Worm (Caenorhabditis elegans) whole organism, L4/young adult: ENCODE data around the gene alx-1.

Experiments used
- W03F9.2 ChIP-seq: fragments of 150-350 bp; optimal IDR thresholded peaks from 2 replicates; lab custom pipeline; 2014; ENCODE audit warnings: missing biosample characterization, missing genetic modification characterization
- dao-5 ChIP-seq: sonication (generic microtip); optimal IDR thresholded peaks from 2 replicates; lab custom pipeline; 2016; ENCODE audit warnings: missing genotype, missing genetic modification characterization, moderate library complexity, missing compliant biosample characterization
- him-1 ChIP-seq: sonication (generic microtip); optimal IDR thresholded peaks from 2 replicates; lab custom pipeline; 2016; ENCODE audit warnings: missing genotype, missing genetic modification reagents, missing genetic modification characterization, missing compliant biosample characterization

The alx-1 gene

DNA sequence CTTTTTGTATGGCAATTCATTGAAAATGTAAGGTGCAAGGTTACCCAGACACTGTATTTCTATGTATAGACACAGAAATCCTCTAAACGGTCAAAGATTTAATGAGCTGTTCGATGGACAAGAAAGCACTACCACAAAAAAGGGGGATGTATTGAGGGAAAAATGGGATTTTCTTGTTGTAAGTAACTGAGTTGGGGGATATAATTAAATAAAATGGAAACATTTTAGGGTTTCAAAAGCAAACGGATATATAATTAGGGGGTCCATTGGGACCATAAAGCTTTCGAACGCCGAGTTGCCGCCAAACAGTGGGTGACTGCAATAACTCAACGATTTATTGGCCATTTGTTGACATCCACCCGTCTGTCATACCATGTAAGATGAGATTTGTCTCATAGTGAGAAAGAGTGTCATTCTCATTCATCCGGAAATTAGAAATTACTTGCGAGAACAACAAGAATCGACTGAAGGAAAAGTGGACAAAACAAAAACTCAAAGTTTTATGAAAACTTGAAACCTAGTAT, 25.0 kb downstream of the alx-1 start:
- TF ChIP-seq him-1 (tag; lab: Kevin White, UChicago) (no peak), W03F9.2 (tag; lab: Kevin White, UChicago) (no peak), dao-5 (tag; lab: Kevin White, UChicago) (no peak)

ce11 chrIII:9984604-9985003, 27.5 kb downstream of the alx-1 start:
- TF ChIP-seq him-1 (tag; lab: Kevin White, UChicago) (no peak), W03F9.2 (tag; lab: Kevin White, UChicago) (no peak)

DNA sequence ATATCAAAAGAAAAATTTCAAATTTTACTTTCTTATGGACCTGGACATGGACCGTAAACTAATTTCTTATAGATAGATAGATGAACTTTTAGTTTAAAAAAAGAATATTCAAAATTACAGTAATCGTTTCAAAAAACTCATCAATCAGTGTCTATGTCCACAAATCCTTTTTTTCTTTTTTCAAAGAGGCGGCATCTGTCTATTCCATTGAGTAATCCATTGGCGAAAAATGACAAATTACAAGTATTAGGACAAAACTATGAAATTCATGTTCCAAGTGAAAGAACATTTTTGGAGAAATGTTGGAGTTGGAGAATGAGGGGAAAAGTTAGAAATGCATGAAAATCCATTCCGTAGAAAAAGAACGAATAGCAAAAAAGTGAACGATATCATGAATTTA, 28.4 kb downstream of the alx-1 start:
- TF ChIP-seq dao-5 (tag; lab: Kevin White, UChicago) (no peak), him-1 (tag; lab: Kevin White, UChicago) (no peak), W03F9.2 (tag; lab: Kevin White, UChicago) (no peak)

- TF ChIP-seq him-1 (tag; lab: Kevin White, UChicago), result no peak
- TF ChIP-seq dao-5 (tag; lab: Kevin White, UChicago), result no peak
- no peak for TF ChIP-seq W03F9.2 (tag; lab: Kevin White, UChicago)
These were observed 29.8 kb downstream of the alx-1 start, which contains the start of gene C05B5.12 for ce11 chrIII:9986827-9987429. Gene C05B5.12 (plus strand): TSS chrIII:9987379.

- TF ChIP-seq dao-5 (tag; lab: Kevin White, UChicago) (no peak), him-1 (tag; lab: Kevin White, UChicago) (no peak), W03F9.2 (tag; lab: Kevin White, UChicago) (no peak)
These were observed 31.2 kb downstream of the alx-1 start, which contains the start of gene C05B5.1 for ce11 chrIII:9988352-9988751. Gene C05B5.1 (minus strand): TSS chrIII:9988452.

- TF ChIP-seq dao-5 (tag; lab: Kevin White, UChicago), result no peak
- TF ChIP-seq him-1 (tag; lab: Kevin White, UChicago), result no peak
- no peak for TF ChIP-seq W03F9.2 (tag; lab: Kevin White, UChicago)
These were observed 34.2 kb downstream of the alx-1 start for ce11 chrIII:9991324-9991723.

ce11 chrIII:9993535-9993934, 36.4 kb downstream of the alx-1 start, which contains the start of gene C05B5.4:
Gene C05B5.4 (plus strand): TSS chrIII:9993885.
- no peak for TF ChIP-seq dao-5 (tag; lab: Kevin White, UChicago)
- TF ChIP-seq W03F9.2 (tag; lab: Kevin White, UChicago), result no peak
- TF ChIP-seq him-1 (tag; lab: Kevin White, UChicago), result no peak

ce11 chrIII:9997890-9998289, 40.7 kb downstream of the alx-1 start, which contains the start of gene pqn-8:
Gene pqn-8 (minus strand): TSS chrIII:9997990.
- TF ChIP-seq dao-5 (tag; lab: Kevin White, UChicago) (no peak), him-1 (tag; lab: Kevin White, UChicago) (no peak), W03F9.2 (tag; lab: Kevin White, UChicago) (no peak)

DNA sequence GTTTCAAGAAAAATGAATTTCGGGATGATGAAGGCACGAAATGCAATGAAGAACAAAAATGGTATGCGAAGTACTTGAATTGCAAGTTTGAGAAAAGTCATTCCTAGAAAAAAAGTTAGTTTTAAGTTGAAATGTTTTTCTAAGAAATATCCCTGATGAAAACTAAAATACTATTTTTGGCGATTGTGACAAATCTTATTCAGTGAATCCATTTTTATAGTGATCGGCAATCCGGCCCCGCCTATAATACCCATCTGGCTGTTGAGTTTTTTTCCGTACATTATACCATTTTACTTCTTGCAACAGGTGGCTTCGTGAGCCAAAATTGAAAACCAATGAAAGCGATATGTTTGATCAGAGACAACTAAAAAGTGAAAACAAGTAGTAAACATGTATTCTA, 42.1 kb downstream of the alx-1 start, which contains the start of gene C05B5.17:
Gene C05B5.17 (minus strand): TSS at position 101 of the 400 bp plus-strand sequence.
- TF ChIP-seq W03F9.2 (tag; lab: Kevin White, UChicago) (no peak), dao-5 (tag; lab: Kevin White, UChicago) (no peak), him-1 (tag; lab: Kevin White, UChicago) (no peak)

DNA sequence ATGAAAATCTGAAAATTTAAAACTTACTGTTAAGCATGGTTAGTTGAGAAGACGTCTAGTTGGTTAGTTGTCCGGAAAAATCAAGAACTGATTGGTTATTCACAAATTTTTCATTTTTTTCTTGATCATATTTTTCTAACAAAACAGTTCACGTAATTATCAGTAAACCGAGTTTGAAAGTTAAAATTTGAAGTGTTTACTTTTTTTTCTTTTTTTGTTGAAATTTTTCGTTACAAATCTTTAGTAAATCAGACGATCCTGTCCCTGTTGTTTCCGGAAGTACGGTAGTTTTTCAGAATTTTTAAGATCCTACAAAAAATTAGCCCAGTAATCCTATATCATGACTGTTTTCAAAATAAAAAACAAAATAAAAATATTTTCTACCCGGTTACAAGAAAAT, 43.3 kb downstream of the alx-1 start, which contains the start of gene C05B5.2:
Gene C05B5.2 (minus strand): TSS at position 101 of the 400 bp plus-strand sequence.
- TF ChIP-seq dao-5 (tag; lab: Kevin White, UChicago) (no peak), W03F9.2 (tag; lab: Kevin White, UChicago) (no peak), him-1 (tag; lab: Kevin White, UChicago) (no peak)

ce11 chrIII:10001060-10001459, 43.9 kb downstream of the alx-1 start, which contains the start of gene C05B5.5:
Gene C05B5.5 (plus strand): TSS chrIII:10001360.
- TF ChIP-seq him-1 (tag; lab: Kevin White, UChicago), result no peak
- no peak for TF ChIP-seq W03F9.2 (tag; lab: Kevin White, UChicago)
- TF ChIP-seq dao-5 (tag; lab: Kevin White, UChicago), result no peak

DNA sequence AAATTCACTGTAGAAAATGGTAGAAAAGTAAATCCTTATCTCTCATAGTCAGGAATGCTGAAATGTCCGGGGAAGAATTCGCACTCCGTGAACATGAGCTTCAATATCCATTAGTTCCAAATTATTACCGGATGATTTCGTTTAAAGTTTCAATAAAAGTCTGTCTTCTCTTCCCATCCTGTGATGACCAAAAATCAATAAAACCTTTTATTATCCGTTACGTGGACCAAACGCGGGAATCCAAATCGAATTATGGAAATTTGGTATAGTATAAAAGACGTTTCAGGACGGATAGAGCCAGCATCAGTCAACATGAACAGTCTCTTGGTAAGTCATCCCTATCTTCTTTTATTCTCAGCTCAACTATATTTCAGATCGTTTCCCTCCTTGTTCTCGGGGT, 47.1 kb downstream of the alx-1 start, which contains the start of gene C05B5.11:
Gene C05B5.11 (plus strand): TSS at position 301 of the 400 bp plus-strand sequence.
- TF ChIP-seq W03F9.2 (tag; lab: Kevin White, UChicago), result no peak
- TF ChIP-seq him-1 (tag; lab: Kevin White, UChicago), result no peak
- no peak for TF ChIP-seq dao-5 (tag; lab: Kevin White, UChicago)

DNA sequence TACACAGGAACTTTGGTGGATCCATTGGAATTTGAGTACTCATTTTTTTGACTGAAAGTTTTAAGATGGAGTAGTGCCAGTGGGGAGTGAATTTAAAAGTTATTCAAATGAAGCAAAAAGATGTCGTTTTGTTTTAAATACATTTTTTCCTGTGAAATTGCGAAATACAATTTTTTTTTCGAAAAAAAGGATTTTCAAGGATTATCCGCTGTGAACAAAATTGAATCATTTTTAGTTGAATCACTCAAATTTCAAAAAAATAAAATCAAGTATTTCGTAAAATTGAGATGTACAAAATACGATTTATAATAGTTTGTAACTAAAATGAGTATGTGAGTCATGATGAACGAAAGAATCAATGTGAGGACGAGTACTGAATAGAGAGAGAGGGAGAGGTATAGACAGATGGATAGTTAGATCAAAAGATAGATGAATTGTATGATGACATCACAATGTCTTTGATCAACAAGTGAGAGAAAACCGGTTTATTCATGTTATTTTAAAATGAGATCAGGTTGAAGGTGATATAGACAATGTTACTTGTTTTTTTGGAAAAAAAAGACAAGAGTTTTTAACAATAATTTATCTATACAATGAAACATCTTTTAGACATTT, 49.7 kb downstream of the alx-1 start, which contains the start of gene C05B5.8:
Gene C05B5.8 (minus strand): TSS at position 51 of the 615 bp plus-strand sequence.
- TF ChIP-seq W03F9.2 (tag; lab: Kevin White, UChicago) (no peak), dao-5 (tag; lab: Kevin White, UChicago) (no peak), him-1 (tag; lab: Kevin White, UChicago) (no peak)
